Fruit fly (Drosophila melanogaster): ENCODE data around the gene CG42570.

The CG42570 gene

dm6 chr3L:15729306-15730006 is 11.8 kb downstream of the CG42570 start (continued):
- TF ChIP-seq CG1233 (GFP tag; optimal IDR thresholded peaks at IDR 0.05) (no peak), Dll (GFP tag; IDR thresholded peaks at IDR 0.05; ENCODE audit: partially characterized antibody) (no peak), pros (GFP tag; optimal IDR thresholded peaks at IDR 0.05) (peak; percentile 60), CG6765 (GFP tag; optimal IDR thresholded peaks at IDR 0.05) (no peak), CG11723 (GFP tag; optimal IDR thresholded peaks at IDR 0.05) (no peak), trem (tag; optimal IDR thresholded peaks at IDR 0.05) (peak; percentile 36), gsb (GFP tag; IDR thresholded peaks at IDR 0.05) (no peak), HLH3B (GFP tag; IDR thresholded peaks at IDR 0.05) (peak; percentile 22; the same call in 1 of the 2 replicates), sd (tag; optimal IDR thresholded peaks at IDR 0.05) (no peak), zf30C (GFP tag; optimal IDR thresholded peaks at IDR 0.05) (peak; percentile 14), ro (GFP tag; IDR thresholded peaks at IDR 0.05) (no peak), dimm (GFP tag; IDR thresholded peaks at IDR 0.05) (no peak), Stat92E (GFP tag; optimal IDR thresholded peaks at IDR 0.05) (peak in 1 of 3 experiments; percentile 69), CG6791 (GFP tag; IDR thresholded peaks at IDR 0.05; ENCODE audit: partially characterized antibody) (peak; percentile 72; the same call in 2 of the 3 replicates), CG8478 (optimal IDR thresholded peaks at IDR 0.05) (no peak), lmd (GFP tag; IDR thresholded peaks at IDR 0.05) (no peak), CoRest (tag; optimal IDR thresholded peaks at IDR 0.05) (no peak), dati (GFP tag; IDR thresholded peaks at IDR 0.05) (no peak), CG11456 (GFP tag; IDR thresholded peaks at IDR 0.05) (peak; percentile 18; the same call in 1 of the 3 replicates), CG4424 (GFP tag; optimal IDR thresholded peaks at IDR 0.05) (no peak), Vsx1 (GFP tag; optimal IDR thresholded peaks at IDR 0.05) (peak; percentile 63), corto (GFP tag; optimal IDR thresholded peaks at IDR 0.05) (no peak), CG16863 (GFP tag; optimal IDR thresholded peaks at IDR 0.05) (no peak), Dp (GFP tag; optimal IDR thresholded peaks at IDR 0.05) (no peak), MTF-1 (GFP tag; optimal IDR thresholded peaks at IDR 0.05; ENCODE audit: borderline replicate concordance) (peak; percentile 41), CG12219 (GFP tag; optimal IDR thresholded peaks at IDR 0.05) (peak; percentile 13), Kr (GFP tag; optimal IDR thresholded peaks at IDR 0.05) (no peak), CG8290 (GFP tag; optimal IDR thresholded peaks at IDR 0.05) (no peak), CG8290 (tag; optimal IDR thresholded peaks at IDR 0.05) (peak in 1 of 2 experiments; percentile 49), CG13424 (tag; optimal IDR thresholded peaks at IDR 0.05) (no peak), CG18011 (GFP tag; optimal IDR thresholded peaks at IDR 0.05) (no peak), klu (GFP tag; IDR thresholded peaks at IDR 0.05) (no peak), ems (GFP tag; optimal IDR thresholded peaks at IDR 0.05) (no peak), toy (GFP tag; IDR thresholded peaks at IDR 0.05) (no peak), CG8924 (tag; optimal IDR thresholded peaks at IDR 0.05) (no peak), CG17359 (tag; optimal IDR thresholded peaks at IDR 0.05) (peak; percentile 1), CG11695 (GFP tag; IDR thresholded peaks at IDR 0.05) (no peak; the same call in 2 of the 3 replicates), cwo (GFP tag; optimal IDR thresholded peaks at IDR 0.05) (no peak), disco-r (GFP tag; optimal IDR thresholded peaks at IDR 0.05) (no peak), CG3407 (GFP tag; optimal IDR thresholded peaks at IDR 0.05) (no peak), Hr51 (GFP tag; optimal IDR thresholded peaks at IDR 0.05) (peak in 1 of 2 experiments; percentile 5), CG18262 (tag; optimal IDR thresholded peaks at IDR 0.05) (peak; percentile 18), chm (GFP tag; IDR thresholded peaks at IDR 0.05) (peak; percentile 90), CG17328 (GFP tag; IDR thresholded peaks at IDR 0.05) (no peak; the same call in 1 of the 2 replicates), amos (GFP tag; IDR thresholded peaks at IDR 0.05; ENCODE audit: partially characterized antibody) (peak; percentile 47; the same call in 1 of the 2 replicates), Dbx (GFP tag; IDR thresholded peaks at IDR 0.05) (no peak), stc (GFP tag; IDR thresholded peaks at IDR 0.05) (no peak; the same call in 1 of the 2 replicates), eve (GFP tag; optimal IDR thresholded peaks at IDR 0.05) (no peak), CG10147 (GFP tag; optimal IDR thresholded peaks at IDR 0.05) (no peak)
